Worm (Caenorhabditis elegans): ENCODE data around the gene piit-1.

Gene piit-1

DNA sequence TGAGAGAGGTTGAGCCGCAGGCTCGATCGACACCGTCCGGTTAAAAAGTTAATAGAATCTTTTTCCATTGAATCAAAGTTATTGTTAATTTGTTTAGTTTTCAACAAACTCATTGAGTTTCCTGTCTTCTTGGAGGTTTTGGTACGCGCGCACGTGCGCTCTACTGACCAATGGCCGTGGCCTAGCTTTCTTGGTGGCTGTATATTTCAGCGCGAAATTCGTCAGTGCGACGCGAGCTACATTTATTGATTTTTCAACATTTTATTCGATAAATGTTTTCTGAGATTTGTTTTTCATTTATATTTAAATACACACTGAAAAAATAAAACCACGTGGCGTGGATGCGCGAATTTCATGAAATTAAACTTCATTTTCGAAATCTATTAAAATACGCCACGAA, 34.2 kb upstream of the piit-1 start, which contains the start of gene bir-1 (continued):
- peak; percentile 19 for TF ChIP-seq pag-3 (tag; optimal IDR thresholded peaks at IDR 0.05; ENCODE audit: borderline replicate concordance, insufficient read depth)
- TF ChIP-seq fkh-8 (tag; optimal IDR thresholded peaks at IDR 0.05), result peak; percentile 59
- peak; percentile 49 for TF ChIP-seq nhr-20 (tag; optimal IDR thresholded peaks at IDR 0.05)
- no peak for TF ChIP-seq ceh-8 (GFP tag; optimal IDR thresholded peaks at IDR 0.05)
- no peak for TF ChIP-seq ceh-63 (GFP tag; optimal IDR thresholded peaks at IDR 0.05)
- TF ChIP-seq sptf-1 (tag; optimal IDR thresholded peaks at IDR 0.05), result no peak
- no peak for TF ChIP-seq tlp-1 (tag; optimal IDR thresholded peaks at IDR 0.05)
- peak; percentile 72 to 87 (median 79) for TF ChIP-seq dpl-1 (GFP tag; optimal IDR thresholded peaks at IDR 0.05)
- no peak for TF ChIP-seq mef-2 (tag; optimal IDR thresholded peaks at IDR 0.05)
- peak; percentile 66 for TF ChIP-seq snu-23 (GFP tag; optimal IDR thresholded peaks at IDR 0.05)
- TF ChIP-seq ztf-4 (tag; optimal IDR thresholded peaks at IDR 0.05), result no peak
- peak; percentile 76 to 89 for TF ChIP-seq lin-35 (GFP tag; optimal IDR thresholded peaks at IDR 0.05)
- peak; percentile 21 for TF ChIP-seq nhr-19 (GFP tag; conservative IDR thresholded peaks at IDR 0.05)
- TF ChIP-seq aly-2 (tag; optimal IDR thresholded peaks at IDR 0.05), result no peak
- no peak for TF ChIP-seq C04F5.9 (tag; optimal IDR thresholded peaks at IDR 0.05)
- peak; percentile 40 for TF ChIP-seq dsc-1 (tag; optimal IDR thresholded peaks at IDR 0.05)
- no peak for TF ChIP-seq ceh-88 (GFP tag; IDR thresholded peaks at IDR 0.05)
- TF ChIP-seq isw-1 (GFP tag; IDR thresholded peaks at IDR 0.05), result peak; percentile 60
- TF ChIP-seq mdl-1 (tag; optimal IDR thresholded peaks at IDR 0.05), result peak in 1 of 2 experiments; percentile 84
- peak; percentile 54 for TF ChIP-seq swsn-7 (tag; optimal IDR thresholded peaks at IDR 0.05)
- TF ChIP-seq lin-39 (tag; optimal IDR thresholded peaks at IDR 0.05), result no peak
- peak; percentile 50 for TF ChIP-seq snpc-4 (tag; optimal IDR thresholded peaks at IDR 0.05)
- no peak for TF ChIP-seq jun-1 (tag; optimal IDR thresholded peaks at IDR 0.05)
- TF ChIP-seq elt-2 (tag; optimal IDR thresholded peaks at IDR 0.05), result no peak
- peak; percentile 91 for TF ChIP-seq rnt-1 (tag; optimal IDR thresholded peaks at IDR 0.05)
- TF ChIP-seq alr-1 (tag; optimal IDR thresholded peaks at IDR 0.05; ENCODE audit: borderline replicate concordance), result no peak
- TF ChIP-seq egl-27 (tag; optimal IDR thresholded peaks at IDR 0.05), result no peak
- no peak for TF ChIP-seq grh-1 (GFP tag; IDR thresholded peaks at IDR 0.05)
- TF ChIP-seq elt-3 (tag; optimal IDR thresholded peaks at IDR 0.05), result peak in 1 of 6 experiments; percentile 4
- no peak for TF ChIP-seq zag-1 (tag; optimal IDR thresholded peaks at IDR 0.05)
- TF ChIP-seq pqm-1 (tag; optimal IDR thresholded peaks at IDR 0.05), result no peak
- peak; percentile 69 for TF ChIP-seq ceh-90 (tag; optimal IDR thresholded peaks at IDR 0.05)
- TF ChIP-seq egl-13 (tag; optimal IDR thresholded peaks at IDR 0.05), result peak; percentile 29
- TF ChIP-seq sup-37 (GFP tag; optimal IDR thresholded peaks at IDR 0.05), result no peak
- TF ChIP-seq ceh-82 (tag; optimal IDR thresholded peaks at IDR 0.05), result peak in 1 of 3 experiments; percentile 76
- peak; percentile 11; the same call in 1 of the 2 replicates for TF ChIP-seq mab-9 (GFP tag; IDR thresholded peaks at IDR 0.05)
- TF ChIP-seq skn-1 (tag; optimal IDR thresholded peaks at IDR 0.05), result peak; percentile 71
- no peak for TF ChIP-seq nhr-11 (tag; optimal IDR thresholded peaks at IDR 0.05)
- TF ChIP-seq lin-13 (GFP tag; optimal IDR thresholded peaks at IDR 0.05), result peak; percentile 2
- peak; percentile 18 for TF ChIP-seq nhr-77 (tag; optimal IDR thresholded peaks at IDR 0.05)
- no peak for TF ChIP-seq aha-1 (tag; optimal IDR thresholded peaks at IDR 0.05)
- peak; percentile 62 for TF ChIP-seq nhr-85 (tag)
- TF ChIP-seq ces-1 (GFP tag; optimal IDR thresholded peaks at IDR 0.05), result no peak
- peak; percentile 68 for TF ChIP-seq nhr-47 (tag; optimal IDR thresholded peaks at IDR 0.05)
- no peak for TF ChIP-seq nhr-84 (tag; optimal IDR thresholded peaks at IDR 0.05)
- no peak for TF ChIP-seq vab-15 (tag; optimal IDR thresholded peaks at IDR 0.05)
- no peak for TF ChIP-seq sox-4 (tag; optimal IDR thresholded peaks at IDR 0.05)
- TF ChIP-seq xbp-1 (tag; optimal IDR thresholded peaks at IDR 0.05), result peak; percentile 67
- no peak for TF ChIP-seq ets-5 (GFP tag; IDR thresholded peaks at IDR 0.05)
